Worm (Caenorhabditis elegans): ENCODE data around the gene mpz-1.

ce11 chrII:10714262-10714933 lies 63.5 kb downstream of the mpz-1 start, which contains the start of the genes dph-2 and C09G5.7:
- no peak for TF ChIP-seq klf-2 (GFP tag; conservative IDR thresholded peaks at IDR 0.05)
- TF ChIP-seq T22C8.4 (GFP tag; IDR thresholded peaks at IDR 0.05): no peak
- TF ChIP-seq ztf-29 (GFP tag; IDR thresholded peaks at IDR 0.05): no peak
- no peak for TF ChIP-seq flt-1 (GFP tag; IDR thresholded peaks at IDR 0.05)
- TF ChIP-seq med-1 (GFP tag; optimal IDR thresholded peaks at IDR 0.05; ENCODE audit: insufficient read depth): no peak
- no peak for TF ChIP-seq ref-1 (GFP tag; conservative IDR thresholded peaks at IDR 0.05)
- no peak for TF ChIP-seq tab-1 (GFP tag; IDR thresholded peaks at IDR 0.05)
- TF ChIP-seq ztf-23 (GFP tag; IDR thresholded peaks at IDR 0.05): no peak

All from whole organism, midembryonic.